Worm (Caenorhabditis elegans) whole organism, mixed stage, embryonic: ENCODE measurements around the gene T12G3.4.

Experiments
- lin-32 ChIP-seq: fragments of 200-800 bp; sonication (Bioruptor generic); optimal IDR thresholded peaks from 2 replicates; lab custom pipeline; 2018; ENCODE audit warnings: mild to moderate bottlenecking, missing genetic modification characterization, missing compliant biosample characterization
- nhr-12 ChIP-seq: fragments of 150-350 bp; optimal IDR thresholded peaks from 2 replicates; lab custom pipeline; 2014; ENCODE audit warnings: missing biosample characterization, missing genetic modification characterization
- nhr-76 ChIP-seq: sonication (generic microtip); optimal IDR thresholded peaks from 2 replicates; lab custom pipeline; 2017; ENCODE audit warnings: missing biosample characterization, missing genetic modification characterization

ce11 chrIV:12088898-12089297, 40.8 kb downstream of the T12G3.4 start:
- TF ChIP-seq nhr-76 (tag; lab: Kevin White, UChicago) (no peak), lin-32 (GFP tag; lab: Kevin White, UChicago) (no peak), nhr-12 (tag; lab: Kevin White, UChicago) (no peak)
